Worm (Caenorhabditis elegans) whole organism, L1 larva: ENCODE data around the gene col-167.

Experiments
- C16A3.4 ChIP-seq: fragments of 150-350 bp; optimal IDR thresholded peaks from 2 replicates; lab custom pipeline; 2014; ENCODE audit warnings: missing biosample characterization, missing genetic modification characterization
- C34B4.2 ChIP-seq: sonication (generic microtip); optimal IDR thresholded peaks from 2 replicates; lab custom pipeline; 2017; ENCODE audit warnings: mild to moderate bottlenecking, missing genetic modification characterization, missing compliant biosample characterization
- Y116A8C.19 ChIP-seq: sonication (generic microtip); optimal IDR thresholded peaks from 2 replicates; lab custom pipeline; 2016; ENCODE audit warnings: missing compliant biosample characterization, missing genetic modification characterization, borderline replicate concordance
- aha-1 ChIP-seq: fragments of 150-350 bp; optimal IDR thresholded peaks from 2 replicates; lab custom pipeline; 2014; ENCODE audit warnings: missing biosample characterization, missing genetic modification characterization
- alr-1 ChIP-seq: fragments of 200-800 bp; sonication (Bioruptor generic); optimal IDR thresholded peaks from 2 replicates; lab custom pipeline; 2018; ENCODE audit warnings: borderline replicate concordance, mild to moderate bottlenecking, missing genetic modification characterization, missing compliant biosample characterization
- ceh-8 ChIP-seq: fragments of 200-800 bp; sonication (Bioruptor generic); optimal IDR thresholded peaks from 2 replicates; lab custom pipeline; 2018; ENCODE audit warnings: mild to moderate bottlenecking, missing genetic modification characterization, moderate library complexity, missing compliant biosample characterization
- ceh-90 ChIP-seq: sonication (generic microtip); optimal IDR thresholded peaks from 2 replicates; lab custom pipeline; 2016; ENCODE audit warnings: missing genetic modification characterization, missing compliant biosample characterization
- dsc-1 ChIP-seq: sonication (generic microtip); optimal IDR thresholded peaks from 2 replicates; lab custom pipeline; 2016; ENCODE audit warnings: mild to moderate bottlenecking, missing genetic modification characterization, missing compliant biosample characterization
- efl-1 ChIP-seq, 4 experiments: fragments of 150-350 bp; optimal IDR thresholded peaks in 3 of 4; peaks in 1 of 4; 1 replicate in 1 of 4; 2 replicates in 3 of 4; lab custom pipeline; 2014; ENCODE audit warnings: missing biosample characterization in 2 of 4, missing genetic modification characterization in 2 of 4, missing genetic modification reagents in 2 of 4
- elt-2 ChIP-seq: sonication (generic microtip); optimal IDR thresholded peaks from 2 replicates; lab custom pipeline; 2016; ENCODE audit warnings: missing genetic modification characterization, mild to moderate bottlenecking, inconsistent platforms, missing compliant biosample characterization, missing genetic modification reagents
- fkh-10 ChIP-seq: sonication (generic microtip); optimal IDR thresholded peaks from 2 replicates; lab custom pipeline; 2017; ENCODE audit warnings: missing biosample characterization, missing genetic modification reagents, missing genetic modification characterization
- fkh-8 ChIP-seq: sonication (generic microtip); optimal IDR thresholded peaks from 2 replicates; lab custom pipeline; 2016; ENCODE audit warnings: mild to moderate bottlenecking, missing genetic modification characterization, missing compliant biosample characterization
- grh-1 ChIP-seq: fragments of 200-800 bp; sonication (Bioruptor generic); IDR thresholded peaks from 2 replicates; pipeline ENCODE4 v1.3.6; 2022; ENCODE audit warnings: missing genetic modification reagents, missing genetic modification characterization, missing compliant biosample characterization
- irx-1 ChIP-seq: sonication (generic microtip); optimal IDR thresholded peaks from 2 replicates; lab custom pipeline; 2016; ENCODE audit warnings: missing genetic modification characterization, missing compliant biosample characterization
- isw-1 ChIP-seq: fragments of 200-800 bp; sonication (Bioruptor generic); IDR thresholded peaks from 2 replicates; pipeline ENCODE4 v1.3.6; 2022; ENCODE audit warnings: missing genetic modification characterization, missing compliant biosample characterization
- jun-1 ChIP-seq: fragments of 150-350 bp; optimal IDR thresholded peaks from 2 replicates; lab custom pipeline; 2014; ENCODE audit warnings: missing biosample characterization, missing genetic modification reagents, missing genetic modification characterization
- lin-13 ChIP-seq: fragments of 150-350 bp; optimal IDR thresholded peaks from 2 replicates; lab custom pipeline; 2014; ENCODE audit warnings: missing biosample characterization, missing genetic modification reagents, missing genetic modification characterization
- lin-15B ChIP-seq: fragments of 150-350 bp; sonication (generic microtip); optimal IDR thresholded peaks from 3 replicates; lab custom pipeline; 2014; ENCODE audit warnings: missing biosample characterization, missing genetic modification characterization
- nhr-11 ChIP-seq: fragments of 150-350 bp; optimal IDR thresholded peaks from 2 replicates; lab custom pipeline; 2014; ENCODE audit warnings: missing biosample characterization, missing genetic modification characterization
- nhr-20 ChIP-seq: sonication (generic microtip); optimal IDR thresholded peaks from 2 replicates; lab custom pipeline; 2016; ENCODE audit warnings: mild to moderate bottlenecking, missing genetic modification characterization, missing compliant biosample characterization
- nhr-28 ChIP-seq: fragments of 150-350 bp; optimal IDR thresholded peaks from 2 replicates; lab custom pipeline; 2014; ENCODE audit warnings: missing biosample characterization, missing genetic modification characterization
- nhr-71 ChIP-seq: sonication (generic microtip); optimal IDR thresholded peaks from 2 replicates; lab custom pipeline; 2016; ENCODE audit warnings: mild to moderate bottlenecking, missing genetic modification characterization, moderate library complexity, missing compliant biosample characterization
- nhr-85 ChIP-seq: sonication (generic microtip); peaks from one replicate; lab custom pipeline; 2016; ENCODE audit warnings: missing genetic modification characterization, inconsistent platforms, missing compliant biosample characterization
- rnt-1 ChIP-seq: sonication (generic microtip); optimal IDR thresholded peaks from 2 replicates; lab custom pipeline; 2016; ENCODE audit warnings: mild to moderate bottlenecking, missing genetic modification characterization, moderate library complexity, missing compliant biosample characterization
- sox-4 ChIP-seq: sonication (generic microtip); optimal IDR thresholded peaks from 2 replicates; lab custom pipeline; 2016; ENCODE audit warnings: missing genetic modification characterization, missing compliant biosample characterization
- tbx-2 ChIP-seq: sonication (generic microtip); optimal IDR thresholded peaks from 2 replicates; lab custom pipeline; 2016; ENCODE audit warnings: missing genetic modification characterization, missing compliant biosample characterization
- tlp-1 ChIP-seq: fragments of 150-350 bp; optimal IDR thresholded peaks from 2 replicates; lab custom pipeline; 2014; ENCODE audit warnings: missing biosample characterization, missing genetic modification characterization
- vab-15 ChIP-seq: sonication (generic microtip); optimal IDR thresholded peaks from 2 replicates; lab custom pipeline; 2017; ENCODE audit warnings: missing genotype, mild to moderate bottlenecking, missing genetic modification characterization, missing compliant biosample characterization
- xbp-1 ChIP-seq: sonication (generic microtip); optimal IDR thresholded peaks from 2 replicates; lab custom pipeline; 2016; ENCODE audit warnings: missing genetic modification characterization, missing compliant biosample characterization

Gene col-167

DNA sequence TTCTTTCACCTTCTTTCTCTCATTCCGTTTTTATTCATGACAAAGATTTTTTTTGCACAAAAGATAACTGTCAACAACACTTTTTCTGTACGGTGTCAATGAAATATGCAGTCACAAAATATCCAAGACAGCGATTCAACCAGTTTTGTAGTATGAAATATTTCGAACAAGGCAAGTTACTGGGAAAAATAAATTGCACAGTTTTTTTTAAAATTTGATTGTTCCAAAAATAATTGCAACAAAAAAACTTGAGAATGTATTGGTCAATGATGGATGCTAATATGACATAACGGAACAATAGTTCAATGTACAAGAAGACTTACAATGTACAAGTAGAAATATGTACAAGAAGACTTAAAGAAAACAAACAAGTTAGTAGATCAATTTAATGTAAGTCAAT lies 22.5 kb downstream of the col-167 start:
- TF ChIP-seq C16A3.4 (tag; lab: Kevin White, UChicago) (no peak), alr-1 (tag; lab: Kevin White, UChicago) (no peak), nhr-28 (tag; lab: Kevin White, UChicago) (no peak), nhr-11 (tag; lab: Kevin White, UChicago) (no peak), ceh-90 (tag; lab: Kevin White, UChicago) (no peak), vab-15 (tag; lab: Kevin White, UChicago) (no peak), nhr-85 (tag; lab: Kevin White, UChicago) (no peak), elt-2 (tag; lab: Kevin White, UChicago) (no peak), tlp-1 (no peak), fkh-10 (GFP tag; lab: Kevin White, UChicago) (no peak), C34B4.2 (tag; lab: Kevin White, UChicago) (no peak)
- TF ChIP-seq, all 84 proteins: peak for 0

DNA sequence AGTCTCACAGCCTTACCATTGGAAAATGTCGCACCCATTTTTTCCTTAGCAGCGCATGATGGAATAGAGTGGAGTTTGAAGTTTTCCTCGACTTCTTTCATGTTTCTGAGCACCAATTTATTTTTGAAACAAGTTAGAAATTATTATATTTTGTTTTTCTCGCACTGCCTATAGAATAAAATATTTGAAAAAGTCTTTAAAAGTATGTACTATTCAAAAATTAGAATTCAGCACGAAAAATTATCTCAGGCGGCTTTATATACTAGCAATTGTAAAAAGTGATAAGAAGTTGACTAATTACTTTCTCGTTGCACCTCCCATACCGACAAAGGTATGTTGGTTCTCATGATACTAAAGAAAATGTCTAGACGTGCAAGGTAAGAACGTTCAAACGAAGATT lies 23.7 kb downstream of the col-167 start, which contains the start of gene C03B1.9:
TSS of gene C03B1.9 (minus strand) at position 101 of the 400 bp plus-strand sequence.
- TF ChIP-seq lin-13 (GFP tag; lab: Kevin White, UChicago) = no peak
- TF ChIP-seq ceh-90 (tag; lab: Kevin White, UChicago) = no peak
- no peak for TF ChIP-seq isw-1
- no peak for TF ChIP-seq lin-15B (tag; lab: Kevin White, UChicago)

DNA sequence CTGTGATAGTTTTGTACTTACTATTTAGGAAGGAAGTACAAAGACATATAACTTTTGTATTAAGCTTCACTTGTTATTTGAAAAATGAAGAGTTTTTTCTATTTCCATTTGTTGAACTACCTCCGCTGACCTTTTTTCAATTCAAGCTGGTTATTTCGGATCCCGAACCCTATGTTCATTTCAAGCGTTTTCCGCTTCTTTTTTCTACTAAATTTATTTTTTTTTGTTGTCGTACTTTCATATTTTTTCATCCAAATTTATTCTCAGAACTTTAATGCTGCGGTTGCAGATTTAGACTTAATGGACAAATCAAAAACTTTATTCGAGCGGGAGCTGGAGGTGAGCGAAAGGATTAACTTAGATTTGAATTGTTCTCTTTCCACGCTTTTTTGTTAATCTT lies 26.7 kb downstream of the col-167 start, which contains the start of gene C03B1.6:
TSS of gene C03B1.6 (plus strand) at position 301 of the 400 bp plus-strand sequence.
- peak; percentile 7 for TF ChIP-seq dsc-1 (tag; lab: Kevin White, UChicago)
- no peak for TF ChIP-seq jun-1

DNA sequence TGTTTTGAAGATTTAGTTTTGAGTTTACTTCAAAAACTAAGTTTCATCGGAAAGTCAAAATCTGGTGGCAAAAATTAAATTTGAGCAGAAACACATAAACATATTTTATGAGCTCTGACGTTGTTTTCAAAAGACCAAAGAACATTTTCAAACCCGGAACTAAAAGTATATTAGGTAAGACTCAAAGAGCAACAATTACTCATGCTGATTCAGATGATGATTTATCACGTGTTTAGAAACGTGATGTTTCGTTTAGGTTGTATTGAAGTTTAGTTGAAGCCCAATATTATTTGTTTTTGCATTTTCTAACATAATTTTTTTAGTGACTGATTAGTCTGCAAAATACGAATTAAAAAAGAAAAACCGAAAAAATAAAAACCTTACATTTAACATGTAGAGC lies 30.5 kb downstream of the col-167 start:
- peak; percentile 78 for TF ChIP-seq fkh-8
- no peak for TF ChIP-seq tbx-2 (tag; lab: Kevin White, UChicago)
- no peak for TF ChIP-seq ceh-90 (tag; lab: Kevin White, UChicago)
- TF ChIP-seq Y116A8C.19 (tag; lab: Kevin White, UChicago) = no peak
- peak; percentile 3 for TF ChIP-seq nhr-20 (tag; lab: Kevin White, UChicago)
- no peak for TF ChIP-seq aha-1
- no peak for TF ChIP-seq irx-1 (tag; lab: Kevin White, UChicago)
- TF ChIP-seq sox-4 (tag; lab: Kevin White, UChicago) = peak; percentile 43
- peak; percentile 51 for TF ChIP-seq nhr-71 (tag; lab: Kevin White, UChicago)
- TF ChIP-seq xbp-1 (tag; lab: Kevin White, UChicago) = peak; percentile 15
- TF ChIP-seq ceh-8 (GFP tag; lab: Kevin White, UChicago) = peak; percentile 60

DNA sequence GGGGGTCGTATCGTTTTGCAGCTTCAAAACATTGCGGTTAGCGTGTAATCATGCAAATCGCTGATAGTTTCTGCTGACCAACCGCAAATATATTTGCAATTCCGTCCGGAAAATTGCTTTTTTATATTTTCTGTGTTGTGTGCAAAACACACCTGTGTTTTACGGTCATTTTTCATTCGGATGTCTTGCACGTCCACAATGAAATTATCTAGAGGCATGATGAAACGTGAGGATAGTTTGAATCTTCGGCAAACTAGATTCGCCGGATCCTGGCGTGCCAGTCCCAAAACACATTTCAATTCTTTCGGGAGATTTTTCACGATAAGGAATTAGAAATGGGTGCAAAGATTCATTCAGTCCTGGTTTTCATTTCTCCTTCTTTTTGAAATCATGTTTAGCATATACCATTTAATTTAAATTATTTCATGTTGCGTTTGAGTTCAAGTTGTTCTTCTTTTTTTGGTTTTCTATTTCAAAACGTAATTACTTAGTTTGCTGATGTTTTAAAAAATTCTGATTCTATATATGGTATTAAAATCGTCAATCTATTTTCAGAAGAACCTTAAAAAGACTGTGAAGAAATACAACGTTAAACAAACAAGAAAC lies 31.8 kb downstream of the col-167 start, which contains the start of gene C03B1.5:
TSS of gene C03B1.5 (plus strand) at position 556 of the 606 bp plus-strand sequence.
- TF ChIP-seq efl-1 (optimal IDR thresholded peaks at IDR 0.05; lab: Kevin White, UChicago) = no peak
- TF ChIP-seq efl-1 (GFP tag; optimal IDR thresholded peaks at IDR 0.05 in 1 of 2; lab: Kevin White, UChicago) = peak in 1 of 2 experiments; percentile 91
- no peak for TF ChIP-seq nhr-71 (tag; lab: Kevin White, UChicago)
- TF ChIP-seq elt-2 (tag; lab: Kevin White, UChicago) = peak; percentile 15
- TF ChIP-seq, all 84 proteins: peak for 2

DNA sequence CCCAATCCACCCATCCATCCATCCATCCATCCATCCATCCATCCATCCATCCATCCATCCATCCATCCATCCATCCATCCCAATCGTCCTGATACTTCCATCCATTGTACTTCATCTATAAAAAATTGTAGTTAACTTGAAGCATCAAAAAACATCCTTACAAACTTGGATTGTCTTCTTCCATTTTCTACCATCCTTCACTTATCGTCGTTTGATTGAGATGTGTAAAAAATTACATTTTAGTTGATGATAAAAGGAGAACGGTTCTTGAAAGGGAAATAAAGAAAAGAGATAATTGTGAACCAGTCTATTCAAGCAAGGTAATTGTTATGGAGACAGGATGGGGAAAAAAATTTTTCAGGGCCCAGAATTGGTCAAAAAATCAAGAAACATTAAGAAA lies 34.5 kb downstream of the col-167 start, which contains the start of gene C03B1.10:
TSS of gene C03B1.10 (minus strand) at position 101 of the 400 bp plus-strand sequence.
- TF ChIP-seq rnt-1 (tag; lab: Kevin White, UChicago) (no peak), grh-1 (no peak)
